ENCODE assay signal across 1 fruit fly cellular context in the genomic region with DNA sequence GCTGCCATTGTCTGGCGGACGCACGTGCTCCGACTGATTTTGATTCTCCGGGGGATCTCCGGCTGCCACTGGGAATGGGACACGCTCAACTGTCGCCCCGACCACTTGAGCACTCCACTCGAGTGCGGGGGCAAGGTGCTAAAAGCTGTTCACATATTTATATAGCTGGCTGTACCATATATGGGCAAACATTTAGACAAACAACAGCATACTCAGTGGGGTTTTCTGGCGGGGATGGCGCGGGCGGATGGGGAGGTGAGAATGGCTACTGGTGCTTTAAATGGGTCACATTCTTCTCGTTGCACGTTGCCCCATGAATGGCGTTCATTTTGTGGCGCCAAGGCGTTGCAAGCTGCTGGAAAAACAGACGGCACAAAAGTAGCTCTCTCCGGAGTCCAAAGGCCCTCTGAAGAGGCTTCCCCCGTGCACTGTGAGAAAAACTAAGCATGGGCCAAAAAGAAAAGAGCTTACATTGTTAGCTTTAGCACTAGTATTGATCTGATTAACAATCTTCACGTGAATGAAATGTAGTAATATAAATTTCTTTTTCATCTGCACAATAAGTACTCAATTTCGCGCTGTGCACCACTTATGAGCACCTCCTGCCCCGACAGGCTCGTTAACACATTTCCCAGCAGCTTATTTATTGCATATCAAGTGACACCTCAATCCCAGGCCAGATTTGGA.
TF ChIP-seq lines count a peak whose summit lies in the region.

No protein-coding gene starts in this region.

TF ChIP-seq in whole organism, embryonic, 481 proteins besides CTCF, POLR2A, EP300 and RAD21 (continued from another document and continues in another):
- no peak for TF ChIP-seq CG43689 (GFP tag; IDR thresholded peaks at IDR 0.05; lab: Robert Waterston, UW)
- peak; percentile 88 for TF ChIP-seq sens (GFP tag; lab: Kevin White, UChicago)
- TF ChIP-seq CG16813 (GFP tag; IDR thresholded peaks at IDR 0.05; lab: Robert Waterston, UW; ENCODE audit: partially characterized antibody): no peak
- no peak for TF ChIP-seq Lim3 (GFP tag; IDR thresholded peaks at IDR 0.05; lab: Robert Waterston, UW)
- TF ChIP-seq BtbVII (GFP tag; optimal IDR thresholded peaks at IDR 0.05; lab: Kevin White, UChicago): peak; percentile 23
- peak; percentile 3 for TF ChIP-seq grn (GFP tag; optimal IDR thresholded peaks at IDR 0.05; lab: Kevin White, UChicago)
- no peak for TF ChIP-seq CG13287 (GFP tag; IDR thresholded peaks at IDR 0.05; lab: Robert Waterston, UW; ENCODE audit: partially characterized antibody)
- TF ChIP-seq CG10267 (tag; optimal IDR thresholded peaks at IDR 0.05; lab: Kevin White, UChicago): peak; percentile 27
- TF ChIP-seq lbe (GFP tag; optimal IDR thresholded peaks at IDR 0.05; lab: Kevin White, UChicago): no peak
- peak; percentile 8 for TF ChIP-seq Bdp1 (GFP tag; optimal IDR thresholded peaks at IDR 0.05; lab: Kevin White, UChicago)
- TF ChIP-seq CG5180 (GFP tag; optimal IDR thresholded peaks at IDR 0.05; lab: Kevin White, UChicago): peak; percentile 39
- TF ChIP-seq eyg (GFP tag; optimal IDR thresholded peaks at IDR 0.05; lab: Kevin White, UChicago): no peak
- TF ChIP-seq prd (optimal IDR thresholded peaks at IDR 0.05; lab: Kevin White, UChicago): no peak
- peak; percentile 65; the same call in 2 of the 3 replicates for TF ChIP-seq prd (GFP tag; IDR thresholded peaks at IDR 0.05; lab: Robert Waterston, UW)
- peak; percentile 23 for TF ChIP-seq CG1603 (tag; optimal IDR thresholded peaks at IDR 0.05; lab: Kevin White, UChicago)
- peak; percentile 5 for TF ChIP-seq CG16863 (GFP tag; optimal IDR thresholded peaks at IDR 0.05; lab: Kevin White, UChicago)
- peak; percentile 36 for TF ChIP-seq CG2202 (tag; optimal IDR thresholded peaks at IDR 0.05; lab: Kevin White, UChicago)
- no peak for TF ChIP-seq CG17912 (GFP tag; optimal IDR thresholded peaks at IDR 0.05; lab: Kevin White, UChicago)
- no peak for TF ChIP-seq CG9215 (GFP tag; IDR thresholded peaks at IDR 0.05; lab: Robert Waterston, UW)
- TF ChIP-seq ind (GFP tag; optimal IDR thresholded peaks at IDR 0.05; lab: Kevin White, UChicago): peak; percentile 38
- TF ChIP-seq chinmo (GFP tag; IDR thresholded peaks at IDR 0.05; lab: Robert Waterston, UW; ENCODE audit: partially characterized antibody): no peak
- TF ChIP-seq CG8089 (GFP tag; optimal IDR thresholded peaks at IDR 0.05; lab: Kevin White, UChicago): peak; percentile 21
- TF ChIP-seq chm (GFP tag; IDR thresholded peaks at IDR 0.05; lab: Robert Waterston, UW): peak; percentile 10; the same call in 1 of the 2 replicates
- peak; percentile 27 for TF ChIP-seq CG12391 (tag; optimal IDR thresholded peaks at IDR 0.05; lab: Kevin White, UChicago)
- TF ChIP-seq Asciz (GFP tag; optimal IDR thresholded peaks at IDR 0.05; lab: Kevin White, UChicago): peak; percentile 58
- no peak for TF ChIP-seq Ets97D (GFP tag; optimal IDR thresholded peaks at IDR 0.05; lab: Kevin White, UChicago)
- TF ChIP-seq Fer3 (tag; optimal IDR thresholded peaks at IDR 0.05; lab: Kevin White, UChicago): no peak
- peak; percentile 12 for TF ChIP-seq bcd (GFP tag; optimal IDR thresholded peaks at IDR 0.05; lab: Kevin White, UChicago)
- TF ChIP-seq kni (GFP tag; optimal IDR thresholded peaks at IDR 0.05; lab: Kevin White, UChicago): peak; percentile 74
- TF ChIP-seq tll (GFP tag; optimal IDR thresholded peaks at IDR 0.05; lab: Kevin White, UChicago): no peak
- TF ChIP-seq sob (GFP tag; IDR thresholded peaks at IDR 0.05; lab: Robert Waterston, UW): 0 out of 2 replicates have a peak, but pooled peaks have one; percentile 10
- TF ChIP-seq dmrt11E (tag; optimal IDR thresholded peaks at IDR 0.05; lab: Kevin White, UChicago): peak; percentile 39
- peak; percentile 29 for TF ChIP-seq odd (GFP tag; optimal IDR thresholded peaks at IDR 0.05; lab: Kevin White, UChicago)
- no peak for TF ChIP-seq schlank (tag; optimal IDR thresholded peaks at IDR 0.05; lab: Kevin White, UChicago)
- no peak for TF ChIP-seq Stat92E (GFP tag; optimal IDR thresholded peaks at IDR 0.05; lab: Kevin White, UChicago)
- TF ChIP-seq tap (tag; optimal IDR thresholded peaks at IDR 0.05; lab: Kevin White, UChicago): no peak
- TF ChIP-seq exex (tag; optimal IDR thresholded peaks at IDR 0.05; lab: Kevin White, UChicago): no peak
- TF ChIP-seq Jarid2 (GFP tag; optimal IDR thresholded peaks at IDR 0.05; lab: Kevin White, UChicago): peak; percentile 19
- TF ChIP-seq Hr3 (GFP tag; optimal IDR thresholded peaks at IDR 0.05; lab: Kevin White, UChicago): peak; percentile 3
- peak; percentile 29 for TF ChIP-seq CG9727 (GFP tag; optimal IDR thresholded peaks at IDR 0.05; lab: Kevin White, UChicago)
- peak; percentile 22; the same call in 1 of the 2 replicates for TF ChIP-seq CG8765 (GFP tag; IDR thresholded peaks at IDR 0.05; lab: Robert Waterston, UW)
- TF ChIP-seq HmgD (GFP tag; optimal IDR thresholded peaks at IDR 0.05; lab: Kevin White, UChicago): no peak
- peak; percentile 52 for TF ChIP-seq CG17359 (tag; optimal IDR thresholded peaks at IDR 0.05; lab: Kevin White, UChicago)
- peak; percentile 36 for TF ChIP-seq CG7987 (GFP tag; optimal IDR thresholded peaks at IDR 0.05; lab: Kevin White, UChicago)
- no peak for TF ChIP-seq sima (GFP tag; optimal IDR thresholded peaks at IDR 0.05; lab: Kevin White, UChicago)
- TF ChIP-seq CG12236 (GFP tag; optimal IDR thresholded peaks at IDR 0.05; lab: Kevin White, UChicago): no peak
- 0 out of 2 replicates have a peak, but pooled peaks have one; percentile 8 for TF ChIP-seq Dref (GFP tag; IDR thresholded peaks at IDR 0.05; lab: Robert Waterston, UW)
- peak; percentile 9 for TF ChIP-seq CG14965 (GFP tag; optimal IDR thresholded peaks at IDR 0.05; lab: Kevin White, UChicago; ENCODE audit: borderline replicate concordance)
- TF ChIP-seq fd64A (GFP tag; optimal IDR thresholded peaks at IDR 0.05; lab: Kevin White, UChicago): peak; percentile 61
- TF ChIP-seq ATbp (GFP tag; optimal IDR thresholded peaks at IDR 0.05; lab: Kevin White, UChicago): peak; percentile 81
- TF ChIP-seq gcm (GFP tag; optimal IDR thresholded peaks at IDR 0.05; lab: Kevin White, UChicago): no peak
- no peak for TF ChIP-seq CG13775 (GFP tag; optimal IDR thresholded peaks at IDR 0.05; lab: Kevin White, UChicago)
- no peak for TF ChIP-seq CG9437 (GFP tag; optimal IDR thresholded peaks at IDR 0.05; lab: Kevin White, UChicago)
- TF ChIP-seq B-H1 (GFP tag; IDR thresholded peaks at IDR 0.05; lab: Robert Waterston, UW): no peak; the same call in 2 of the 3 replicates
- peak; percentile 50 for TF ChIP-seq CG4820 (GFP tag; optimal IDR thresholded peaks at IDR 0.05; lab: Kevin White, UChicago)
- peak; percentile 58 for TF ChIP-seq CG2712 (tag; optimal IDR thresholded peaks at IDR 0.05; lab: Kevin White, UChicago)
- no peak for TF ChIP-seq CG14441 (GFP tag; IDR thresholded peaks at IDR 0.05; lab: Robert Waterston, UW)
- no peak for TF ChIP-seq crp (GFP tag; optimal IDR thresholded peaks at IDR 0.05; lab: Kevin White, UChicago)
- no peak for TF ChIP-seq ash1 (GFP tag; optimal IDR thresholded peaks at IDR 0.05; lab: Kevin White, UChicago)
- no peak for TF ChIP-seq CG32767 (GFP tag; IDR thresholded peaks at IDR 0.05; lab: Robert Waterston, UW)
- TF ChIP-seq D (optimal IDR thresholded peaks at IDR 0.05; lab: Kevin White, UChicago): no peak
- peak; percentile 50 for TF ChIP-seq D (GFP tag; optimal IDR thresholded peaks at IDR 0.05; lab: Kevin White, UChicago)
- peak; percentile 45 for TF ChIP-seq CG18599 (GFP tag; optimal IDR thresholded peaks at IDR 0.05; lab: Kevin White, UChicago)
- TF ChIP-seq zen (tag; optimal IDR thresholded peaks at IDR 0.05; lab: Kevin White, UChicago): peak; percentile 17
- TF ChIP-seq CG14014 (GFP tag; IDR thresholded peaks at IDR 0.05; lab: Robert Waterston, UW): no peak
- no peak for TF ChIP-seq CG11456 (GFP tag; IDR thresholded peaks at IDR 0.05; lab: Robert Waterston, UW)
- TF ChIP-seq CHES-1-like (GFP tag; optimal IDR thresholded peaks at IDR 0.05; lab: Kevin White, UChicago): peak; percentile 3
- TF ChIP-seq CG17829 (tag; optimal IDR thresholded peaks at IDR 0.05; lab: Kevin White, UChicago): peak; percentile 20
- TF ChIP-seq CG6175 (GFP tag; IDR thresholded peaks at IDR 0.05; lab: Robert Waterston, UW): 0 out of 3 replicates have a peak, but pooled peaks have one; percentile 9
- peak; percentile 30; the same call in 1 of the 2 replicates for TF ChIP-seq gt (GFP tag; IDR thresholded peaks at IDR 0.05; lab: Robert Waterston, UW)
- TF ChIP-seq H15 (GFP tag; IDR thresholded peaks at IDR 0.05; lab: Robert Waterston, UW): peak; percentile 40; the same call in 1 of the 3 replicates
- no peak for TF ChIP-seq CG16779 (GFP tag; IDR thresholded peaks at IDR 0.05; lab: Robert Waterston, UW)
- TF ChIP-seq CG11695 (GFP tag; IDR thresholded peaks at IDR 0.05; lab: Robert Waterston, UW): no peak
- TF ChIP-seq CG31365 (tag; optimal IDR thresholded peaks at IDR 0.05; lab: Kevin White, UChicago): peak; percentile 15
- TF ChIP-seq onecut (GFP tag; IDR thresholded peaks at IDR 0.05; lab: Robert Waterston, UW): peak; percentile 37; the same call in 1 of the 2 replicates
- peak; percentile 12 for TF ChIP-seq Sox102F (GFP tag; optimal IDR thresholded peaks at IDR 0.05; lab: Kevin White, UChicago)
- TF ChIP-seq CG10959 (GFP tag; IDR thresholded peaks at IDR 0.05; lab: Robert Waterston, UW): no peak
- peak; percentile 27 for TF ChIP-seq CG6654 (GFP tag; optimal IDR thresholded peaks at IDR 0.05; lab: Kevin White, UChicago)
- TF ChIP-seq CG17328 (GFP tag; IDR thresholded peaks at IDR 0.05; lab: Robert Waterston, UW): peak; percentile 50
- no peak for TF ChIP-seq CG10147 (GFP tag; optimal IDR thresholded peaks at IDR 0.05; lab: Kevin White, UChicago)
- TF ChIP-seq sens-2 (GFP tag; IDR thresholded peaks at IDR 0.05; lab: Robert Waterston, UW): no peak
- TF ChIP-seq lilli (GFP tag; optimal IDR thresholded peaks at IDR 0.05; lab: Kevin White, UChicago): peak; percentile 1
- peak; percentile 6 for TF ChIP-seq ewg (GFP tag; optimal IDR thresholded peaks at IDR 0.05; lab: Kevin White, UChicago)
- peak; percentile 75 for TF ChIP-seq Ets65A (GFP tag; lab: Kevin White, UChicago)
- peak; percentile 75 for TF ChIP-seq Drgx (GFP tag; IDR thresholded peaks at IDR 0.05; lab: Robert Waterston, UW)
- peak; percentile 54 for TF ChIP-seq tin (GFP tag; optimal IDR thresholded peaks at IDR 0.05; lab: Kevin White, UChicago)
- peak; percentile 39; the same call in 1 of the 3 replicates for TF ChIP-seq dysf (GFP tag; IDR thresholded peaks at IDR 0.05; lab: Robert Waterston, UW)
- TF ChIP-seq H2.0 (GFP tag; IDR thresholded peaks at IDR 0.05; lab: Robert Waterston, UW): peak; percentile 36
- peak; percentile 71 for TF ChIP-seq sisA (GFP tag; IDR thresholded peaks at IDR 0.05; lab: Robert Waterston, UW)
- TF ChIP-seq CG17186 (GFP tag; optimal IDR thresholded peaks at IDR 0.05; lab: Kevin White, UChicago): peak; percentile 9
- TF ChIP-seq Tbp (GFP tag; optimal IDR thresholded peaks at IDR 0.05; lab: Kevin White, UChicago): no peak
- TF ChIP-seq CG4360 (GFP tag; IDR thresholded peaks at IDR 0.05; lab: Robert Waterston, UW): no peak
- TF ChIP-seq Gug (GFP tag; IDR thresholded peaks at IDR 0.05; lab: Robert Waterston, UW): 0 out of 4 replicates have a peak, but pooled peaks have one; percentile 11
- no peak for TF ChIP-seq ac (GFP tag; optimal IDR thresholded peaks at IDR 0.05; lab: Kevin White, UChicago)
- no peak for TF ChIP-seq CG30020 (tag; optimal IDR thresholded peaks at IDR 0.05; lab: Kevin White, UChicago)
- peak in 1 of 2 experiments; percentile 30 for TF ChIP-seq chif (GFP tag; optimal IDR thresholded peaks at IDR 0.05; lab: Kevin White, UChicago)
- peak; percentile 51 for TF ChIP-seq CG11504 (tag; optimal IDR thresholded peaks at IDR 0.05; lab: Kevin White, UChicago)
- TF ChIP-seq ase (GFP tag; IDR thresholded peaks at IDR 0.05; lab: Robert Waterston, UW): peak; percentile 20; the same call in 1 of the 3 replicates
- no peak for TF ChIP-seq slou (GFP tag; optimal IDR thresholded peaks at IDR 0.05; lab: Kevin White, UChicago)
- no peak for TF ChIP-seq lov (optimal IDR thresholded peaks at IDR 0.05; lab: Kevin White, UChicago)
- no peak for TF ChIP-seq lov (GFP tag; IDR thresholded peaks at IDR 0.05; lab: Robert Waterston, UW)
- TF ChIP-seq Atf-2 (GFP tag; optimal IDR thresholded peaks at IDR 0.05; lab: Kevin White, UChicago): no peak
- TF ChIP-seq YL-1 (GFP tag; optimal IDR thresholded peaks at IDR 0.05; lab: Kevin White, UChicago): no peak
- TF ChIP-seq CG3847 (GFP tag; IDR thresholded peaks at IDR 0.05; lab: Robert Waterston, UW): 0 out of 2 replicates have a peak, but pooled peaks have one; percentile 1
- TF ChIP-seq HLH54F (GFP tag; optimal IDR thresholded peaks at IDR 0.05; lab: Kevin White, UChicago): no peak
- peak; percentile 8 for TF ChIP-seq CG8944 (GFP tag; optimal IDR thresholded peaks at IDR 0.05; lab: Kevin White, UChicago)
- peak; percentile 5 for TF ChIP-seq CG18619 (GFP tag; optimal IDR thresholded peaks at IDR 0.05; lab: Kevin White, UChicago)
- TF ChIP-seq Hmr (GFP tag; optimal IDR thresholded peaks at IDR 0.05; lab: Kevin White, UChicago): peak; percentile 21
- TF ChIP-seq CG6791 (GFP tag; IDR thresholded peaks at IDR 0.05; lab: Robert Waterston, UW; ENCODE audit: partially characterized antibody): no peak
- no peak for TF ChIP-seq unpg (GFP tag; optimal IDR thresholded peaks at IDR 0.05; lab: Kevin White, UChicago)
- peak; percentile 46 for TF ChIP-seq Vsx1 (GFP tag; optimal IDR thresholded peaks at IDR 0.05; lab: Kevin White, UChicago)
- TF ChIP-seq Med (GFP tag; lab: Kevin White, UChicago): peak; percentile 76
- TF ChIP-seq dpn (GFP tag; optimal IDR thresholded peaks at IDR 0.05; lab: Kevin White, UChicago): peak in 1 of 2 experiments; percentile 4
- TF ChIP-seq CkIIα-i1 (GFP tag; IDR thresholded peaks at IDR 0.05; lab: Robert Waterston, UW): no peak
- peak; percentile 51 for TF ChIP-seq dmrt99B (tag; optimal IDR thresholded peaks at IDR 0.05; lab: Kevin White, UChicago)
- TF ChIP-seq Gsc (GFP tag; IDR thresholded peaks at IDR 0.05; lab: Robert Waterston, UW): peak; percentile 15; the same call in 1 of the 2 replicates
- TF ChIP-seq CG12219 (GFP tag; optimal IDR thresholded peaks at IDR 0.05; lab: Kevin White, UChicago): peak; percentile 7
- TF ChIP-seq fru (optimal IDR thresholded peaks at IDR 0.05; lab: Kevin White, UChicago): no peak
- peak; percentile 36 for TF ChIP-seq Sox100B (GFP tag; optimal IDR thresholded peaks at IDR 0.05; lab: Kevin White, UChicago)
- TF ChIP-seq B-H2 (GFP tag; optimal IDR thresholded peaks at IDR 0.05; lab: Kevin White, UChicago): no peak
- TF ChIP-seq bsh (GFP tag; optimal IDR thresholded peaks at IDR 0.05; lab: Kevin White, UChicago): peak; percentile 65
- peak; percentile 30; the same call in 1 of the 2 replicates for TF ChIP-seq CG6689 (GFP tag; IDR thresholded peaks at IDR 0.05; lab: Robert Waterston, UW)
- TF ChIP-seq Myb (GFP tag; optimal IDR thresholded peaks at IDR 0.05; lab: Kevin White, UChicago): no peak
